Fruit fly (Drosophila melanogaster) whole organism, embryonic: ENCODE data around the gene Nup107.

Experiments used
- ATbp ChIP-seq: fragments of 200-800 bp; sonication (Bioruptor generic); optimal IDR thresholded peaks from 2 replicates; lab custom pipeline; 2017; ENCODE audit warnings: missing biosample characterization, mild to moderate bottlenecking, missing genetic modification characterization, missing genetic modification reagents
- Atf-2 ChIP-seq: fragments of 200-800 bp; sonication (Bioruptor generic); optimal IDR thresholded peaks from 2 replicates; lab custom pipeline; 2016; ENCODE audit warnings: missing biosample characterization, missing genetic modification characterization
- BEAF-32 ChIP-seq: fragments of 200-800 bp; sonication (Bioruptor generic); optimal IDR thresholded peaks from 3 replicates; lab custom pipeline; 2017; ENCODE audit warnings: missing biosample characterization, missing genetic modification characterization, mild to moderate bottlenecking, moderate library complexity, missing genetic modification reagents
- BtbVII ChIP-seq: fragments of 200-800 bp; sonication (Bioruptor generic); optimal IDR thresholded peaks from 3 replicates; lab custom pipeline; 2017; ENCODE audit warnings: missing biosample characterization, mild to moderate bottlenecking, missing genetic modification characterization
- CG10543 ChIP-seq: fragments of 200-800 bp; sonication (Bioruptor generic); optimal IDR thresholded peaks from 3 replicates; lab custom pipeline; 2017; ENCODE audit warnings: missing biosample characterization, mild to moderate bottlenecking, missing genetic modification characterization, moderate library complexity
- CG12155 ChIP-seq: fragments of 200-800 bp; sonication (Bioruptor generic); optimal IDR thresholded peaks from 3 replicates; lab custom pipeline; 2016; ENCODE audit warnings: missing biosample characterization, missing genetic modification characterization
- CG12659 ChIP-seq: fragments of 200-800 bp; sonication (Bioruptor generic); optimal IDR thresholded peaks from 3 replicates; lab custom pipeline; 2017; ENCODE audit warnings: mild to moderate bottlenecking, missing biosample characterization, missing genetic modification reagents, missing genetic modification characterization
- CG17568 ChIP-seq: fragments of 200-800 bp; sonication (Bioruptor generic); optimal IDR thresholded peaks from 2 replicates; lab custom pipeline; 2018; ENCODE audit warnings: missing biosample characterization, mild to moderate bottlenecking, missing genetic modification characterization, moderate library complexity
- CG18599 ChIP-seq: fragments of 200-800 bp; sonication (Bioruptor generic); optimal IDR thresholded peaks from 3 replicates; lab custom pipeline; 2017; ENCODE audit warnings: missing biosample characterization, missing genetic modification characterization, mild to moderate bottlenecking, moderate library complexity, missing genetic modification reagents
- CG2116 ChIP-seq: fragments of 200-800 bp; sonication (Bioruptor generic); optimal IDR thresholded peaks from 3 replicates; lab custom pipeline; 2018; ENCODE audit warnings: missing biosample characterization, mild to moderate bottlenecking, missing genetic modification characterization
- CG2129 ChIP-seq: fragments of 200-800 bp; sonication (Bioruptor generic); IDR thresholded peaks from 2 replicates; pipeline ENCODE4 v1.3.6; 2022; ENCODE audit warnings: missing biosample characterization, missing genetic modification characterization; ENCODE audit not compliant: partially characterized antibody
- CG3065 ChIP-seq: fragments of 200-800 bp; sonication (Bioruptor generic); optimal IDR thresholded peaks from 2 replicates; lab custom pipeline; 2016; ENCODE audit warnings: missing biosample characterization, missing genetic modification characterization
- CG3838 ChIP-seq: fragments of 200-800 bp; sonication (Bioruptor generic); optimal IDR thresholded peaks from 3 replicates; lab custom pipeline; 2016; ENCODE audit warnings: missing biosample characterization, missing genetic modification characterization
- CG5953 ChIP-seq: fragments of 200-800 bp; sonication (Bioruptor generic); IDR thresholded peaks from 2 replicates; pipeline ENCODE4 v1.3.6; 2022; ENCODE audit warnings: missing biosample characterization, missing genetic modification characterization
- CG6813 ChIP-seq: fragments of 200-800 bp; sonication (Bioruptor generic); optimal IDR thresholded peaks from 2 replicates; lab custom pipeline; 2017; ENCODE audit warnings: missing biosample characterization, missing genetic modification characterization, mild to moderate bottlenecking, moderate library complexity, missing genetic modification reagents
- CG7987 ChIP-seq: fragments of 200-800 bp; sonication (Bioruptor generic); optimal IDR thresholded peaks from 2 replicates; lab custom pipeline; 2018; ENCODE audit warnings: missing biosample characterization, mild to moderate bottlenecking, missing genetic modification characterization, moderate library complexity
- CG8281 ChIP-seq: fragments of 200-800 bp; sonication (Bioruptor generic); optimal IDR thresholded peaks from 2 replicates; lab custom pipeline; 2018; ENCODE audit warnings: missing biosample characterization, mild to moderate bottlenecking, missing genetic modification characterization, moderate library complexity
- CG8388 ChIP-seq: fragments of 200-800 bp; sonication (Bioruptor generic); optimal IDR thresholded peaks from 2 replicates; lab custom pipeline; 2019; ENCODE audit warnings: missing biosample characterization, mild to moderate bottlenecking, missing genetic modification characterization, moderate library complexity
- CG9727 ChIP-seq: fragments of 200-800 bp; sonication (Bioruptor generic); optimal IDR thresholded peaks from 3 replicates; lab custom pipeline; 2017; ENCODE audit warnings: missing biosample characterization, mild to moderate bottlenecking, missing genetic modification characterization
- CTCF ChIP-seq: fragments of 200-800 bp; sonication (Bioruptor generic); optimal IDR thresholded peaks from 2 replicates; lab custom pipeline; 2017; ENCODE audit warnings: missing biosample characterization, mild to moderate bottlenecking, missing genetic modification characterization, moderate library complexity
- Dip3 ChIP-seq: fragments of 200-800 bp; sonication (Bioruptor generic); optimal IDR thresholded peaks from 3 replicates; lab custom pipeline; 2016; ENCODE audit warnings: missing biosample characterization, missing genetic modification characterization
- Gsc ChIP-seq: fragments of 200-800 bp; sonication (Bioruptor generic); IDR thresholded peaks from 2 replicates; pipeline ENCODE4 v1.3.6; 2022; ENCODE audit warnings: missing biosample characterization, missing genetic modification characterization
- HLH3B ChIP-seq: fragments of 200-800 bp; sonication (Bioruptor generic); IDR thresholded peaks from 2 replicates; pipeline ENCODE4 v1.3.6; 2022; ENCODE audit warnings: missing biosample characterization, missing genetic modification characterization
- Hsf ChIP-seq: fragments of 200-800 bp; sonication (Bioruptor generic); optimal IDR thresholded peaks from 3 replicates; lab custom pipeline; 2016; ENCODE audit warnings: missing biosample characterization, missing genetic modification characterization
- MBD-R2 ChIP-seq: fragments of 200-800 bp; sonication (Bioruptor generic); IDR thresholded peaks from 2 replicates; pipeline ENCODE4 v1.3.6; 2022; ENCODE audit warnings: missing biosample characterization, missing genetic modification characterization
- Mad ChIP-seq: fragments of 200-800 bp; sonication (Bioruptor generic); optimal IDR thresholded peaks from 2 replicates; lab custom pipeline; 2016; ENCODE audit warnings: missing biosample characterization, missing genetic modification characterization
- Mes4 ChIP-seq: fragments of 200-800 bp; sonication (Bioruptor generic); optimal IDR thresholded peaks from 2 replicates; lab custom pipeline; 2016; ENCODE audit warnings: missing biosample characterization, missing genetic modification characterization
- Ptx1 ChIP-seq: fragments of 200-800 bp; sonication (Bioruptor generic); IDR thresholded peaks from 2 replicates; pipeline ENCODE4 v1.3.6; 2022; ENCODE audit warnings: missing biosample characterization, missing genetic modification characterization
- Trl ChIP-seq, 3 experiments: fragments of >200 bp in 2 of 3; fragments of 200-800 bp in 1 of 3; sonication (Bioruptor generic) in 1 of 3; optimal IDR thresholded peaks; 2 replicates in 1 of 3; 3 replicates in 2 of 3; lab custom pipeline; 2016 to 2017; ENCODE audit warnings: missing biosample characterization in 1 of 3, missing genetic modification characterization in 1 of 3
- Vsx1 ChIP-seq: fragments of 200-800 bp; sonication (Bioruptor generic); optimal IDR thresholded peaks from 2 replicates; lab custom pipeline; 2017; ENCODE audit warnings: missing biosample characterization, mild to moderate bottlenecking, missing genetic modification characterization, missing genetic modification reagents
- abd-A ChIP-seq: fragments of 200-800 bp; sonication (Bioruptor generic); optimal IDR thresholded peaks from 3 replicates; lab custom pipeline; 2019; ENCODE audit warnings: missing biosample characterization, mild to moderate bottlenecking, missing genetic modification characterization, moderate library complexity
- chn ChIP-seq: fragments of 200-800 bp; sonication (Bioruptor generic); optimal IDR thresholded peaks from 2 replicates; lab custom pipeline; 2016; ENCODE audit warnings: missing biosample characterization, missing genetic modification characterization
- crol ChIP-seq: fragments of 200-800 bp; sonication (Bioruptor generic); IDR thresholded peaks from 2 replicates; pipeline ENCODE4 v1.3.6; 2022; ENCODE audit warnings: missing biosample characterization, missing genetic modification characterization
- dm ChIP-seq: fragments of 200-800 bp; sonication (Bioruptor generic); optimal IDR thresholded peaks from 3 replicates; lab custom pipeline; 2016; ENCODE audit warnings: missing biosample characterization, missing genetic modification characterization
- gem ChIP-seq: fragments of 200-800 bp; sonication (Bioruptor generic); optimal IDR thresholded peaks from 2 replicates; lab custom pipeline; 2019; ENCODE audit warnings: missing biosample characterization, mild to moderate bottlenecking, missing genetic modification characterization, moderate library complexity
- lov ChIP-seq, 2 experiments: fragments of 200-800 bp in 1 of 2; fragments of >200 bp in 1 of 2; sonication (Bioruptor generic) in 1 of 2; IDR thresholded peaks in 1 of 2; optimal IDR thresholded peaks in 1 of 2; 2 replicates in 1 of 2; 3 replicates in 1 of 2; pipeline versions ENCODE4 v1.3.6 to Lab custom; 2017 to 2022; ENCODE audit warnings: missing biosample characterization in 1 of 2, missing genetic modification characterization in 1 of 2
- nerfin-1 ChIP-seq: fragments of 200-800 bp; sonication (Bioruptor generic); optimal IDR thresholded peaks from 3 replicates; lab custom pipeline; 2019; ENCODE audit warnings: missing biosample characterization, mild to moderate bottlenecking, missing genetic modification characterization, moderate library complexity
- nom ChIP-seq: fragments of 200-800 bp; sonication (Bioruptor generic); optimal IDR thresholded peaks from 2 replicates; lab custom pipeline; 2017; ENCODE audit warnings: missing biosample characterization, missing genetic modification characterization, mild to moderate bottlenecking, moderate library complexity, missing genetic modification reagents
- otp ChIP-seq: fragments of 200-800 bp; sonication (Bioruptor generic); IDR thresholded peaks from 3 replicates; pipeline ENCODE4, ENCODE4 v1.3.6; 2022; ENCODE audit warnings: missing biosample characterization, missing genetic modification characterization
- pho ChIP-seq: fragments of 200-800 bp; sonication (Bioruptor generic); optimal IDR thresholded peaks from 2 replicates; lab custom pipeline; 2016; ENCODE audit warnings: missing biosample characterization, missing genetic modification characterization
- pita ChIP-seq: fragments of 200-800 bp; sonication (Bioruptor generic); optimal IDR thresholded peaks from 2 replicates; lab custom pipeline; 2017; ENCODE audit warnings: missing biosample characterization, mild to moderate bottlenecking, missing genetic modification characterization
- psq ChIP-seq: fragments of 200-800 bp; sonication (Bioruptor generic); optimal IDR thresholded peaks from 2 replicates; lab custom pipeline; 2017; ENCODE audit warnings: missing biosample characterization, missing genetic modification characterization
- ranshi ChIP-seq: fragments of 200-800 bp; sonication (Bioruptor generic); IDR thresholded peaks from 2 replicates; pipeline ENCODE4 v1.3.6; 2022; ENCODE audit warnings: missing biosample characterization, missing genetic modification characterization
- scrt ChIP-seq: fragments of 200-800 bp; sonication (Bioruptor generic); optimal IDR thresholded peaks from 2 replicates; lab custom pipeline; 2018; ENCODE audit warnings: missing biosample characterization, mild to moderate bottlenecking, missing genetic modification characterization, moderate library complexity
- slou ChIP-seq: fragments of 200-800 bp; sonication (Bioruptor generic); optimal IDR thresholded peaks from 3 replicates; lab custom pipeline; 2016; ENCODE audit warnings: missing biosample characterization, missing genetic modification characterization
- stc ChIP-seq: fragments of 200-800 bp; sonication (Bioruptor generic); IDR thresholded peaks from 2 replicates; pipeline ENCODE4 v1.3.6; 2022; ENCODE audit warnings: missing biosample characterization, missing genetic modification characterization
- twi ChIP-seq: fragments of 200-800 bp; optimal IDR thresholded peaks from 2 replicates; lab custom pipeline; 2019; ENCODE audit warnings: missing biosample characterization, mild to moderate bottlenecking, missing genetic modification characterization, moderate library complexity
- vfl ChIP-seq: fragments of 200-800 bp; sonication (Bioruptor generic); optimal IDR thresholded peaks from 2 replicates; lab custom pipeline; 2016; ENCODE audit warnings: missing biosample characterization, missing genetic modification characterization

Nup107 gene

DNA sequence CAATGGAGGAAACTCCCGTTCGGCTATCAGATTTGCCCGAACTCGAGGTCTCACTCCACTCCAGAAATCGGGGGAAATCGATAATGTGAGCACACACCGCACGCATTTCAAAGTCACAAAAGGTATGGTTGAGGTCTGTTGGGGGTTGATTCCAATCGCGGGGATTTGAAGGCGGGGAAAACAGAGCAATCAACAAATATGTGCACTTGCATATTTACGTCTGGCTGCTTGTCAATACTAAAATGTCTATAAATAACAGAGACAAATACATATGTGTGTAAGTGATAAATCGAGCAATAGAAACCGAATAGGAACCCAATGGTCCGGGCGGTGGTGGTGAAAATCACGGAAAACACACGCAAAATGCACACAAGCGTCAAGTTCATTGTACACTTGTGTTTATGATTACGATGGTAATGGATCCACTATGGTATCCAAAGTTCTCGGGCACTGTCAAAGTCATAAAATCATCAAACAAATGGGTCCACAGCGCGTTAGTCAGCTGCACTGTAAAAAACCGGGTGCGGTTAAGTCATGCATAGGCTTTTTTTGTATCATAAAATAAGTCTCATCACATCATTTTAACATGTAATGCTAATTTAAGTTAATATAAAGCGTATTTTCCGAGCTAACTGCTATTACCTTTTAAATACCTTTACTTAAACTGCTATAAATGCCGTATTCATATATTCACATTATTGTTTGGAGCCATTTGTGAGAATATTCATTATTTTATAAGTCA, 16.2 kb upstream of the Nup107 start (continued):
- TF ChIP-seq Ptx1 (GFP tag; lab: Robert Waterston, UW) (0 out of 2 replicates have a peak, but pooled peaks have one; percentile 51), MBD-R2 (GFP tag; lab: Robert Waterston, UW) (peak; percentile 23; the same call in 1 of the 2 replicates), CG8388 (peak; percentile 57), Atf-2 (GFP tag; lab: Kevin White, UChicago) (peak; percentile 87), otp (GFP tag; lab: Robert Waterston, UW) (peak; percentile 95), Vsx1 (GFP tag; lab: Kevin White, UChicago) (peak; percentile 98), CG3838 (peak; percentile 85), crol (peak; percentile 83), vfl (no peak), Hsf (peak; percentile 78), CG18599 (peak; percentile 83), CG12659 (GFP tag; lab: Kevin White, UChicago) (peak; percentile 64), twi (peak; percentile 95), CG3065 (peak; percentile 86), stc (GFP tag; lab: Robert Waterston, UW) (peak; percentile 78; the same call in 1 of the 2 replicates), CG9727 (GFP tag; lab: Kevin White, UChicago) (peak; percentile 96), slou (GFP tag; lab: Kevin White, UChicago) (peak; percentile 68), abd-A (tag; lab: Kevin White, UChicago) (peak; percentile 62), BEAF-32 (no peak), CG12155 (GFP tag; lab: Kevin White, UChicago) (peak; percentile 44), Mad (GFP tag; lab: Kevin White, UChicago) (peak; percentile 78), CG17568 (GFP tag; lab: Kevin White, UChicago) (peak; percentile 87), Gsc (GFP tag; lab: Robert Waterston, UW) (no peak), CG5953 (peak; percentile 78), CG6813 (peak; percentile 96), pita (GFP tag; lab: Kevin White, UChicago) (no peak), gem (tag; lab: Kevin White, UChicago) (peak; percentile 90), nom (GFP tag; lab: Kevin White, UChicago) (no peak), Mes4 (GFP tag; lab: Kevin White, UChicago) (peak; percentile 95), CG8281 (tag; lab: Kevin White, UChicago) (peak; percentile 78), CG2116 (peak; percentile 78), lov (optimal IDR thresholded peaks at IDR 0.05; lab: Kevin White, UChicago) (no peak), lov (GFP tag; IDR thresholded peaks at IDR 0.05; lab: Robert Waterston, UW) (peak; percentile 96), CG7987 (GFP tag; lab: Kevin White, UChicago) (peak; percentile 93), pho (GFP tag; lab: Kevin White, UChicago) (peak; percentile 55), HLH3B (GFP tag; lab: Robert Waterston, UW) (peak; percentile 81), CG2129 (GFP tag; lab: Robert Waterston, UW) (no peak), Dip3 (GFP tag; lab: Kevin White, UChicago) (no peak), CG10543 (peak; percentile 75), nerfin-1 (tag; lab: Kevin White, UChicago) (peak; percentile 91), chn (no peak), CTCF (GFP tag; lab: Kevin White, UChicago) (peak; percentile 22), scrt (GFP tag; lab: Kevin White, UChicago) (peak; percentile 48), ATbp (GFP tag; lab: Kevin White, UChicago) (peak; percentile 98), ranshi (GFP tag; lab: Robert Waterston, UW) (peak; percentile 75), BtbVII (GFP tag; lab: Kevin White, UChicago) (peak; percentile 83), psq (GFP tag; lab: Kevin White, UChicago) (peak; percentile 88), dm (peak; percentile 58), Trl (optimal IDR thresholded peaks at IDR 0.05; lab: Kevin White, UChicago) (no peak), Trl (GFP tag; optimal IDR thresholded peaks at IDR 0.05; lab: Kevin White, UChicago) (peak; percentile 94)
